Fruit fly (Drosophila melanogaster): Measurements from ENCODE around the gene CG5274.

The CG5274 gene

DNA sequence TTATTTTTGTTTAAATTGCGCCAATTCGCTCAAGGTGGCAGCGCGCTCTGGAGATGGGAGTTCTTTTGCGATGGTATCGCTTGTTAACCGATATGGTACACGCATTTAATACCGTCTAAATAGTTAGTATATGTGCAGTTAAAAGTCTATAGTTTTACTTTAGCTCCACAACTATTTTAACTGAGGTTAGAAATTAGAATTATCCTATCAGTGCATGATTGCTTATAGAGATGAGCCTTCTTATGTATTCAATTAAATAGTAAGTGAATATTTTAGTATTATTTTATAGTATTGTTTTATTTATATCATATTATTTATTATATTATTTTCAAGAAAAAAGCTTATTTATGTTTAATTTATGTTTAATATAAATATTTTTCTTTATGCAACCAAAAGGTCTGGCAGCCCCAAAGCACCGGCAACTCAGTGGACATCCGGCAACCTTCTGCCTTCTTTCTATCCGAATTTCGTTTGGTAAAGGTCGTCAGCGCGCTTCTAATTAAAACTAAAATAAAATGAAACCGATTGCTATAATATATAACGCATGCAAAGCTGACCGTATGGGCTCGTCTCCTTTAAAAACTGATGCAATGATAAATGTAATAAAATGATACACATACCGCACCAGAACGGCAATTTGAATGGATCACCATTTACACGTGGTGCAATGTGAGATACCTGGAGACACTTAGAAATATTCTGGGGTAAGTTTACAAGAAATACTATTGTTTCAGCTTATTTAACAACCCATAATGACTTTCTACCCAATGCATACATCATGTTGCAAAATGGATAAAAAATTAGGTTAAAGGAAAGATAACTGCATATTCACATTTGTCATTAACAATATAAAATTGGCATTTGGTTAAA lies 25.6 kb upstream of the CG5274 start, which contains the start of gene CG5199 (continued):
- TF ChIP-seq CG7556 (GFP tag; optimal IDR thresholded peaks at IDR 0.05): peak; percentile 75
- peak; percentile 59; the same call in 1 of the 2 replicates for TF ChIP-seq ttk (GFP tag; IDR thresholded peaks at IDR 0.05)
- peak; percentile 45 for TF ChIP-seq tap (tag; optimal IDR thresholded peaks at IDR 0.05)
- no peak for TF ChIP-seq CG18764 (GFP tag; optimal IDR thresholded peaks at IDR 0.05)
- no peak for TF ChIP-seq crc (GFP tag; optimal IDR thresholded peaks at IDR 0.05)
- peak; percentile 63 for TF ChIP-seq slbo (GFP tag; IDR thresholded peaks at IDR 0.05)
- TF ChIP-seq CG31224 (GFP tag; IDR thresholded peaks at IDR 0.05): peak; percentile 42; the same call in 1 of the 2 replicates
- TF ChIP-seq abd-A (tag; optimal IDR thresholded peaks at IDR 0.05): no peak
- TF ChIP-seq zen2 (GFP tag; IDR thresholded peaks at IDR 0.05; ENCODE audit: partially characterized antibody): peak; percentile 52; the same call in 1 of the 3 replicates
- TF ChIP-seq pb (GFP tag; optimal IDR thresholded peaks at IDR 0.05): no peak
- peak in 1 of 2 experiments; percentile 44 for TF ChIP-seq insv (GFP tag; optimal IDR thresholded peaks at IDR 0.05)
- 0 out of 3 replicates have a peak, but pooled peaks have one; percentile 18 for TF ChIP-seq ken (GFP tag; IDR thresholded peaks at IDR 0.05)
- peak; percentile 50 for TF ChIP-seq Nf-YB (GFP tag; optimal IDR thresholded peaks at IDR 0.05)
- TF ChIP-seq CG11560 (tag; IDR thresholded peaks at IDR 0.05): peak; percentile 56; the same call in 1 of the 3 replicates
- peak; percentile 72 for TF ChIP-seq tgo (GFP tag; IDR thresholded peaks at IDR 0.05)
- peak; percentile 37 for TF ChIP-seq ftz-f1 (GFP tag; optimal IDR thresholded peaks at IDR 0.05)
- TF ChIP-seq CG31365 (tag; optimal IDR thresholded peaks at IDR 0.05): no peak
- TF ChIP-seq dmrt11E (tag; optimal IDR thresholded peaks at IDR 0.05): peak; percentile 82
- TF ChIP-seq Dll (GFP tag; IDR thresholded peaks at IDR 0.05; ENCODE audit: partially characterized antibody): peak; percentile 83
- no peak for TF ChIP-seq salm (tag; optimal IDR thresholded peaks at IDR 0.05)
- TF ChIP-seq CG6272 (GFP tag; IDR thresholded peaks at IDR 0.05): peak; percentile 78
- TF ChIP-seq CG17802 (tag; optimal IDR thresholded peaks at IDR 0.05): peak; percentile 1
- TF ChIP-seq Dad (GFP tag; optimal IDR thresholded peaks at IDR 0.05): no peak
- TF ChIP-seq CG14667 (GFP tag; IDR thresholded peaks at IDR 0.05): peak; percentile 60
- TF ChIP-seq H15 (GFP tag; IDR thresholded peaks at IDR 0.05): peak; percentile 39; the same call in 1 of the 3 replicates
- TF ChIP-seq otp (GFP tag; IDR thresholded peaks at IDR 0.05): no peak
- peak in 1 of 3 experiments; percentile 75 for TF ChIP-seq lola (GFP tag; optimal IDR thresholded peaks at IDR 0.05)
- no peak for TF ChIP-seq da (GFP tag; optimal IDR thresholded peaks at IDR 0.05)
- peak; percentile 31 for TF ChIP-seq Tbp (GFP tag; optimal IDR thresholded peaks at IDR 0.05)
- TF ChIP-seq caup (GFP tag; optimal IDR thresholded peaks at IDR 0.05; ENCODE audit: severe bottlenecking): peak; percentile 63
- peak; percentile 12 for TF ChIP-seq CG33213 (GFP tag; optimal IDR thresholded peaks at IDR 0.05)
- peak; percentile 50 for TF ChIP-seq dmrt99B (tag; optimal IDR thresholded peaks at IDR 0.05)
- peak; percentile 78 for TF ChIP-seq ind (GFP tag; optimal IDR thresholded peaks at IDR 0.05)
- peak; percentile 75 for TF ChIP-seq CG3281 (GFP tag; optimal IDR thresholded peaks at IDR 0.05)
- peak; percentile 79 for TF ChIP-seq CG31441 (GFP tag; IDR thresholded peaks at IDR 0.05)
- TF ChIP-seq CG2678 (tag; optimal IDR thresholded peaks at IDR 0.05): peak; percentile 75
- peak; percentile 67 for TF ChIP-seq Rfx (GFP tag; IDR thresholded peaks at IDR 0.05)
- TF ChIP-seq aop (GFP tag; IDR thresholded peaks at IDR 0.05): no peak
- TF ChIP-seq CG15514 (GFP tag; optimal IDR thresholded peaks at IDR 0.05): peak; percentile 53
- peak; percentile 52 for TF ChIP-seq HHEX (GFP tag; optimal IDR thresholded peaks at IDR 0.05)
- no peak for TF ChIP-seq prd (optimal IDR thresholded peaks at IDR 0.05)
- TF ChIP-seq prd (GFP tag; IDR thresholded peaks at IDR 0.05): peak; percentile 85
- peak; percentile 37 for TF ChIP-seq Sry-β (GFP tag; optimal IDR thresholded peaks at IDR 0.05)
- no peak for TF ChIP-seq kay (GFP tag; optimal IDR thresholded peaks at IDR 0.05)

All from whole organism, embryonic.